Worm (Caenorhabditis elegans): Measurements from ENCODE around the gene F58H1.8.
A peak's percentile ranks its signal among the peaks of the same experiment; 100 is the strongest.

The F58H1.8 gene

DNA sequence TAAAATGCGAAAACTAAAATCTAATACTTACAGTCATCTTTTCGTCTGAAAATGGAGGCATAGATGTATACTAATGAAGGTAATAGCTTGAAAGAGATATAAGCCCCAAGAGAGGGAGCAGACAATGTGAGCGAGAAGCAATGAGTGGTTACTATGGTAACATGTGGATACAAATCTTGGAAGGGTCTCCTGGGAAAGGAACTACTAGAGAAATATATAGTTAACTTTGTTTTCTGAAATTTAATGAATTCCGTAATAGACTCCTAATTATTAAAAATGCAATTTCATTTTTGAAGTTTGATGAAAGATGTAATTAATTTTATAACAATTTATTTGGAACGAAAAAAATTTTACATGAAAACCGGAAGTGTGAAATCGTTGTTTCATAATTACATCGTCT lies 7.6 kb upstream of the F58H1.8 start, which contains the start of gene osm-6:
Gene osm-6 (minus strand): TSS at position 101 of the 400 bp plus-strand sequence.
- TF ChIP-seq ztf-26 (tag; optimal IDR thresholded peaks at IDR 0.05): no peak
- no peak for TF ChIP-seq mel-28 (tag; optimal IDR thresholded peaks at IDR 0.05; ENCODE audit: borderline replicate concordance)
- TF ChIP-seq ceh-40 (GFP tag; IDR thresholded peaks at IDR 0.05): no peak
- TF ChIP-seq egrh-3 (GFP tag; IDR thresholded peaks at IDR 0.05): no peak
- TF ChIP-seq lsl-1 (GFP tag; optimal IDR thresholded peaks at IDR 0.05): no peak
- no peak for TF ChIP-seq akir-1 (GFP tag; optimal IDR thresholded peaks at IDR 0.05)
- no peak for TF ChIP-seq repo-1 (tag; optimal IDR thresholded peaks at IDR 0.05)

- TF ChIP-seq ceh-79 (tag; optimal IDR thresholded peaks at IDR 0.05) (no peak), ekl-4 (GFP tag; IDR thresholded peaks at IDR 0.05) (no peak), zim-3 (tag; optimal IDR thresholded peaks at IDR 0.05) (no peak), let-526 (GFP tag; IDR thresholded peaks at IDR 0.05) (no peak), egl-18 (GFP tag; IDR thresholded peaks at IDR 0.05) (no peak), ztf-3 (GFP tag; optimal IDR thresholded peaks at IDR 0.05) (no peak), zfh-2 (GFP tag; conservative IDR thresholded peaks at IDR 0.05) (no peak), egl-44 (GFP tag; IDR thresholded peaks at IDR 0.05) (no peak), mcd-1 (GFP tag; IDR thresholded peaks at IDR 0.05) (no peak), Y95B8A.8 (GFP tag; IDR thresholded peaks at IDR 0.05) (no peak), F39B2.1 (GFP tag; IDR thresholded peaks at IDR 0.05) (no peak)
These were observed 5.8 kb upstream of the F58H1.8 start, which contains the start of gene F58H1.2 for ce11 chrV:11929046-11929590. Gene F58H1.2 (plus strand): TSS chrV:11929096.

DNA sequence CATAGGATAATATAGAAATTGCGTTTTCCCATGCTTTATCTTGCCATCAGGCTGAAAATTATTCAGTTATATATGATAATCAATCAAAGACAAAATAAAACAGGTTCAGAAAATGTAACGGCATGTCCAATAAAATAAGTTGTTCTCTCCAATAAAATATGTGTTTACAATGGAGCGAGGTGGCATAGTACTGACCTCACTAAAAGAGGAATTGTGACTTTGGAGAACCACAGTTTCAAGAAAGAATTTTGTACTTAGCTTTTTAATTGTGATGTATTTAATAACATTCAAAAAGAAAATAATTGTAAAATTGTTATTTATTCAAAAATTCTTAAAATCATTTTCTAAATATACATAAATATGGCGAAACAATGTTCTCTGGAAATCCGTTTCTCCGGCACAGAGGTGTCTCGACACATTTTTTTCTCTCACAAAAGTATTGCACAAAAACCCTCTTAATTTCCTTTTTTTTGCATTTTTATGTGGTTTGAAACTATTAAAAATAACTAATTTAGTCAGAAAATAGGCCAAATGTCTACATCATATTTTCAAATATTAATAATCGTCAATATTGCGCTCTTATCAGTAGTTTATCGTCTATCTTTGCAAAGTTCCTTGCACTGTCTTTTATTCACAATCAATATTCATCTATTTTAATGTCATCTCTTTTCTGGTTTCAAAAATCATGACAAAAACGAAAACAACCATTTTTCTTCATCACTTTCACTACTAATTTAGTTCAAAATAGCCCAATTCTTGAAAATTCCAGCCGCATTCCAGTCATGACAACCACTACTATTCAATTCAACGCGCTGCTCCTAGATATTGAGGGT lies 1.5 kb upstream of the F58H1.8 start, which contains the start of the genes aman-2 and F58H1.3:
Gene aman-2 (minus strand): TSS at position 51 of the 833 bp plus-strand sequence.
Gene F58H1.3 (plus strand): TSS at position 783 of the 833 bp plus-strand sequence.
- TF ChIP-seq mel-28 (tag; optimal IDR thresholded peaks at IDR 0.05; ENCODE audit: borderline replicate concordance) (no peak), B0336.3 (GFP tag; IDR thresholded peaks at IDR 0.05) (no peak), die-1 (tag; optimal IDR thresholded peaks at IDR 0.05) (no peak), bed-2 (GFP tag; IDR thresholded peaks at IDR 0.05) (no peak), attf-6 (GFP tag; IDR thresholded peaks at IDR 0.05) (no peak), attf-3 (GFP tag; conservative IDR thresholded peaks at IDR 0.05) (peak; percentile 30; the same call in 1 of the 2 replicates), repo-1 (tag; optimal IDR thresholded peaks at IDR 0.05) (no peak), unc-130 (GFP tag; optimal IDR thresholded peaks at IDR 0.05) (no peak), madf-6 (GFP tag; IDR thresholded peaks at IDR 0.05) (no peak), hrde-1 (tag; optimal IDR thresholded peaks at IDR 0.05; ENCODE audit: borderline replicate concordance) (no peak), ceh-27 (GFP tag; optimal IDR thresholded peaks at IDR 0.05) (peak; percentile 50), hmg-20 (GFP tag; IDR thresholded peaks at IDR 0.05) (no peak), attf-5 (GFP tag; optimal IDR thresholded peaks at IDR 0.05) (peak; percentile 46), hmg-1.2 (GFP tag; IDR thresholded peaks at IDR 0.05) (no peak), ccch-3 (GFP tag; optimal IDR thresholded peaks at IDR 0.05) (peak; percentile 9), cebp-1 (GFP tag; IDR thresholded peaks at IDR 0.05) (no peak), cebp-1 (tag; optimal IDR thresholded peaks at IDR 0.05) (no peak), madf-10 (tag; optimal IDR thresholded peaks at IDR 0.05) (peak; percentile 1), egl-18 (GFP tag; IDR thresholded peaks at IDR 0.05) (no peak), K12H6.12 (tag; optimal IDR thresholded peaks at IDR 0.05) (peak; percentile 44), K11D2.4 (GFP tag; IDR thresholded peaks at IDR 0.05) (no peak), F55B11.4 (tag; optimal IDR thresholded peaks at IDR 0.05; ENCODE audit: borderline replicate concordance, insufficient read depth) (no peak), lin-40 (tag; optimal IDR thresholded peaks at IDR 0.05) (no peak), akir-1 (GFP tag; optimal IDR thresholded peaks at IDR 0.05) (peak; percentile 29), F23B12.7 (tag; optimal IDR thresholded peaks at IDR 0.05; ENCODE audit: insufficient read depth) (no peak), rec-8 (tag; optimal IDR thresholded peaks at IDR 0.05) (no peak), dpl-1 (GFP tag; optimal IDR thresholded peaks at IDR 0.05) (no peak), F52B5.7 (tag; optimal IDR thresholded peaks at IDR 0.05) (no peak), hsf-1 (GFP tag; IDR thresholded peaks at IDR 0.05) (no peak), nhr-120 (GFP tag; IDR thresholded peaks at IDR 0.05) (no peak)
